Worm (Caenorhabditis elegans) whole organism, L2 larva: ENCODE measurements around the gene ptr-18.
A peak's percentile ranks its signal among the peaks of the same experiment; 100 is the strongest.

ENCODE experiments used
- C34F6.9 ChIP-seq: fragments of 150-350 bp; optimal IDR thresholded peaks from 2 replicates; lab custom pipeline; 2014; ENCODE audit warnings: missing biosample characterization, missing genetic modification characterization
- R02D3.7 ChIP-seq: fragments of 150-350 bp; optimal IDR thresholded peaks from 2 replicates; lab custom pipeline; 2014; ENCODE audit warnings: missing biosample characterization, missing genetic modification characterization
- Y55F3AM.14 ChIP-seq: fragments of 200-800 bp; sonication (Bioruptor generic); optimal IDR thresholded peaks from 2 replicates; lab custom pipeline; 2018; ENCODE audit warnings: mild to moderate bottlenecking, missing genetic modification characterization, missing compliant biosample characterization
- alr-1 ChIP-seq: fragments of 150-350 bp; optimal IDR thresholded peaks from 2 replicates; lab custom pipeline; 2014; ENCODE audit warnings: missing biosample characterization, missing genetic modification characterization
- ama-1 ChIP-seq: fragments of 150-350 bp; optimal IDR thresholded peaks from 2 replicates; lab custom pipeline; 2018; ENCODE audit warnings: inconsistent platforms
- blmp-1 ChIP-seq: sonication (generic microtip); optimal IDR thresholded peaks from 2 replicates; lab custom pipeline; 2017; ENCODE audit warnings: missing genetic modification characterization, mild to moderate bottlenecking, missing compliant biosample characterization, antibody characterized with exemption, moderate library complexity; ENCODE audit not compliant: insufficient read depth
- ceh-16 ChIP-seq: fragments of 150-350 bp; optimal IDR thresholded peaks from 2 replicates; lab custom pipeline; 2014; ENCODE audit warnings: missing biosample characterization, missing genetic modification characterization
- ceh-82 ChIP-seq: fragments of 150-350 bp; optimal IDR thresholded peaks from 2 replicates; lab custom pipeline; 2014; ENCODE audit warnings: missing biosample characterization, missing genetic modification characterization
- crh-2 ChIP-seq: sonication (generic microtip); optimal IDR thresholded peaks from 2 replicates; lab custom pipeline; 2017; ENCODE audit warnings: missing biosample characterization, missing genetic modification characterization
- dmd-4 ChIP-seq: sonication (generic microtip); optimal IDR thresholded peaks from 2 replicates; lab custom pipeline; 2017; ENCODE audit warnings: missing biosample characterization, missing genetic modification characterization
- elt-1 ChIP-seq: fragments of 150-350 bp; optimal IDR thresholded peaks from 2 replicates; lab custom pipeline; 2014; ENCODE audit warnings: missing biosample characterization, missing genetic modification characterization
- elt-3 ChIP-seq: sonication (generic microtip); optimal IDR thresholded peaks from 2 replicates; lab custom pipeline; 2017; ENCODE audit warnings: missing biosample characterization, missing genetic modification characterization
- fos-1 ChIP-seq: fragments of 150-350 bp; optimal IDR thresholded peaks from 2 replicates; lab custom pipeline; 2014; ENCODE audit warnings: missing biosample characterization, missing genetic modification characterization
- gmeb-1 ChIP-seq: fragments of 150-350 bp; optimal IDR thresholded peaks from 2 replicates; lab custom pipeline; 2014; ENCODE audit warnings: missing biosample characterization, missing genetic modification characterization
- lin-11 ChIP-seq: fragments of 150-350 bp; sonication (generic microtip); optimal IDR thresholded peaks from 2 replicates; lab custom pipeline; 2014; ENCODE audit warnings: missing biosample characterization, missing genetic modification characterization, inconsistent platforms, mixed read lengths
- lsy-2 ChIP-seq, 2 experiments: fragments of 150-350 bp in 1 of 2; sonication (generic microtip) in 1 of 2; optimal IDR thresholded peaks; 2 replicates each; lab custom pipeline; 2014 to 2017; ENCODE audit warnings: missing biosample characterization in 2 of 2, missing genetic modification characterization in 2 of 2
- mab-5 ChIP-seq: fragments of 150-350 bp; optimal IDR thresholded peaks from 2 replicates; lab custom pipeline; 2014; ENCODE audit warnings: missing biosample characterization, missing genetic modification characterization
- nhr-11 ChIP-seq: fragments of 150-350 bp; optimal IDR thresholded peaks from 2 replicates; lab custom pipeline; 2014; ENCODE audit warnings: missing biosample characterization, missing genetic modification characterization
- nhr-129 ChIP-seq: fragments of 150-350 bp; optimal IDR thresholded peaks from 2 replicates; lab custom pipeline; 2014; ENCODE audit warnings: missing biosample characterization, missing genetic modification characterization
- nhr-21 ChIP-seq: fragments of 150-350 bp; optimal IDR thresholded peaks from 2 replicates; lab custom pipeline; 2014; ENCODE audit warnings: missing biosample characterization, missing genetic modification characterization
- nhr-23 ChIP-seq: fragments of 150-350 bp; optimal IDR thresholded peaks from 2 replicates; lab custom pipeline; 2014; ENCODE audit warnings: missing biosample characterization, missing genetic modification reagents, missing genetic modification characterization
- nhr-25 ChIP-seq: fragments of 150-350 bp; sonication (generic microtip); optimal IDR thresholded peaks from 3 replicates; lab custom pipeline; 2014; ENCODE audit warnings: missing biosample characterization, missing genetic modification characterization
- nhr-6 ChIP-seq: fragments of 150-350 bp; optimal IDR thresholded peaks from 2 replicates; lab custom pipeline; 2014; ENCODE audit warnings: missing biosample characterization, missing genetic modification characterization
- nhr-77 ChIP-seq: fragments of 150-350 bp; optimal IDR thresholded peaks from 2 replicates; lab custom pipeline; 2014; ENCODE audit warnings: missing biosample characterization, missing genetic modification characterization
- sem-4 ChIP-seq: fragments of 150-350 bp; optimal IDR thresholded peaks from 2 replicates; lab custom pipeline; 2014; ENCODE audit warnings: missing biosample characterization, missing genetic modification reagents, missing genetic modification characterization
- skn-1 ChIP-seq: sonication (generic microtip); optimal IDR thresholded peaks from 2 replicates; lab custom pipeline; 2017; ENCODE audit warnings: missing biosample characterization, missing genetic modification characterization
- sma-3 ChIP-seq: sonication (generic microtip); optimal IDR thresholded peaks from 2 replicates; lab custom pipeline; 2016; ENCODE audit warnings: missing genetic modification reagents, missing genetic modification characterization, missing compliant biosample characterization
- sma-9 ChIP-seq, 2 experiments: fragments of 150-350 bp in 1 of 2; sonication (generic microtip) in 1 of 2; optimal IDR thresholded peaks; 2 replicates each; lab custom pipeline; 2014 to 2016; ENCODE audit warnings: missing genetic modification characterization in 2 of 2, mild to moderate bottlenecking in 1 of 2, missing biosample characterization in 1 of 2, missing compliant biosample characterization in 1 of 2, missing genetic modification reagents in 1 of 2, moderate library complexity in 1 of 2
- snpc-4 ChIP-seq: fragments of 150-350 bp; optimal IDR thresholded peaks from 2 replicates; lab custom pipeline; 2014; ENCODE audit warnings: missing biosample characterization, missing genetic modification characterization
- unc-62 ChIP-seq: fragments of 150-350 bp; optimal IDR thresholded peaks from 2 replicates; lab custom pipeline; 2014; ENCODE audit warnings: missing biosample characterization, missing genetic modification reagents, missing genetic modification characterization
- zag-1 ChIP-seq: fragments of 150-350 bp; optimal IDR thresholded peaks from 2 replicates; lab custom pipeline; 2014; ENCODE audit warnings: missing biosample characterization, missing genetic modification characterization
- ztf-4 ChIP-seq: fragments of 150-350 bp; optimal IDR thresholded peaks from 2 replicates; lab custom pipeline; 2014; ENCODE audit warnings: missing biosample characterization, missing genetic modification characterization

The ptr-18 gene

DNA sequence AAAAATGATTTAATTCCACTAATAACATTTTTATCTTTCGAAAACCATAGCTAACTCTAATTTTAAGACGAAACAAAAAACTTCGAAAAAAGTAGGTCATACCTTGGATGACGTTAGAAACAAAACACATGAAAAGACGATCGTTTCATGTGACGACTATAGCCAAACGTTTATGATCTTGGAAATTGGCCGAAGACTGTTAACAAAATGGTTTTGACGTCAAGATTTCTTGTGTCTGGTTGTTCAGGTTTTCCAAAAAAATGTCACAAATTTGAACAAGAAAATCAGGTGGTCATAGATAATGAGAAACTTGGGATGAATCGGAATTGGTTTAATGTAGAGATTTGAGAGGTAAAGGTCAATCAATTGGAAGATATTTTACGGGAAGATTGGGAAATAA, 37.9 kb downstream of the ptr-18 start:
- TF ChIP-seq nhr-25 (tag; lab: Kevin White, UChicago) (peak; percentile 2), sma-3 (GFP tag; lab: Kevin White, UChicago) (peak; percentile 17), elt-1 (tag; lab: Kevin White, UChicago) (no peak)
- TF ChIP-seq, all 48 proteins: peak for 2

- peak; percentile 23 for TF ChIP-seq sem-4 (tag; lab: Kevin White, UChicago)
- TF ChIP-seq nhr-25 (tag; lab: Kevin White, UChicago): peak; percentile 56
- TF ChIP-seq ceh-16 (tag; lab: Kevin White, UChicago): peak; percentile 46
- TF ChIP-seq sma-9 (GFP tag; optimal IDR thresholded peaks at IDR 0.05; lab: Kevin White, UChicago): peak; percentile 38
- TF ChIP-seq sma-9 (tag; optimal IDR thresholded peaks at IDR 0.05; lab: Kevin White, UChicago): no peak
- TF ChIP-seq mab-5 (tag; lab: Kevin White, UChicago): peak; percentile 58
- no peak for TF ChIP-seq ztf-4 (tag; lab: Kevin White, UChicago)
- no peak for TF ChIP-seq elt-3 (tag; lab: Kevin White, UChicago)
- peak; percentile 33 for TF ChIP-seq fos-1 (tag; lab: Kevin White, UChicago)
- no peak for TF ChIP-seq alr-1 (tag; lab: Kevin White, UChicago)
- TF ChIP-seq sma-3 (GFP tag; lab: Kevin White, UChicago): no peak
- TF ChIP-seq gmeb-1 (tag; lab: Kevin White, UChicago): peak; percentile 19
- TF ChIP-seq blmp-1 (tag; lab: Kevin White, UChicago): peak; percentile 19
- TF ChIP-seq Y55F3AM.14: no peak
- TF ChIP-seq zag-1: no peak
- TF ChIP-seq nhr-129 (tag; lab: Kevin White, UChicago): peak; percentile 26
- no peak for TF ChIP-seq nhr-11
- peak; percentile 37 for TF ChIP-seq nhr-21 (tag; lab: Kevin White, UChicago)
- peak; percentile 38 for TF ChIP-seq crh-2 (tag; lab: Kevin White, UChicago)
Observed at ce11 chrII:13004160-13004871, 39.0 kb downstream of the ptr-18 start.

DNA sequence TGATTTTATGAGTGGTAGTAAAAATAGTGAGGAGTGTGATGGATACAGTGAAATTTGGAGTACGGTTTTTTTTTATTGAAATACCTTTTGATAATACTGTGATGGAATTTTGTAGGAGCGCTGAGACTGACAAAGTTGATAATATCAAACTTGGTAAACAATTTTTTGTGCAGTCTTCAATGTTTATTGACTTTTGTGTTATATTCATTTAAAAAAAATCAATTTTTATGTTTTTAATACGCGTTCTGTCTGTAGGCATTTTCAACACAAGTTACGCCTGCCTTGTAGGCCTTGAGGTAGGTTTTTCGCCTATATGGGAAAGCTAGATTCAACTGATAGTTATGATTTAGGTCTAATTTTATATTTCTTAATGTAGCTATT, 39.5 kb downstream of the ptr-18 start:
- TF ChIP-seq unc-62: no peak
- no peak for TF ChIP-seq nhr-6 (tag; lab: Kevin White, UChicago)
- no peak for TF ChIP-seq elt-3 (tag; lab: Kevin White, UChicago)
- TF ChIP-seq ceh-82 (tag; lab: Kevin White, UChicago): no peak

DNA sequence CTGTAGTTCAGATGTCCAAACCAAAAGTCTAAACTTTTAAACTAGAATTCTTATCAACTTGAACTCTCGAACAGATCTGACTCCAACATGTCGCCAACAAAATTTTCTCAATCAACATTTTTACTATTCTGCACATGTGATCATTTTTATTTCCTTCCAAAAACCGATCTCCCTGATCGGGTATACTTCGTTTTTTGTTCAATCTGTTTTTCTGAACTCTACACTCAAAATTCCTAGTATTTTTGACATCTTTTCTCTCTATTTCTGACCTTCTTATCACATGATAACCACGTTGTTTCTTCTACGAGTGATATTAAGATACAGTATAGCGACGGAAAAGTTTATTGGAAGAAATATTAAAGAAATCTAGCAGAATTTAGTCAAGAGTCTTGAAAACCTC, 40.9 kb downstream of the ptr-18 start:
- TF ChIP-seq sma-9 (GFP tag; optimal IDR thresholded peaks at IDR 0.05; lab: Kevin White, UChicago) (peak; percentile 82), sma-9 (tag; optimal IDR thresholded peaks at IDR 0.05; lab: Kevin White, UChicago) (no peak), crh-2 (tag; lab: Kevin White, UChicago) (peak; percentile 74), ama-1 (lab: Kevin White, UChicago) (no peak), ceh-82 (tag; lab: Kevin White, UChicago) (no peak), fos-1 (tag; lab: Kevin White, UChicago) (peak; percentile 17), C34F6.9 (tag; lab: Kevin White, UChicago) (no peak), lin-11 (tag; lab: Kevin White, UChicago) (no peak), sma-3 (GFP tag; lab: Kevin White, UChicago) (peak; percentile 23), ceh-16 (tag; lab: Kevin White, UChicago) (no peak), nhr-25 (tag; lab: Kevin White, UChicago) (peak; percentile 26), elt-1 (tag; lab: Kevin White, UChicago) (no peak), dmd-4 (tag; lab: Kevin White, UChicago) (no peak), lsy-2 (tag; optimal IDR thresholded peaks at IDR 0.05; lab: Kevin White, UChicago) (peak in 1 of 2 experiments; percentile 36), R02D3.7 (tag; lab: Kevin White, UChicago) (no peak), nhr-11 (no peak), nhr-21 (tag; lab: Kevin White, UChicago) (peak; percentile 56), skn-1 (tag; lab: Kevin White, UChicago) (no peak), nhr-77 (tag; lab: Kevin White, UChicago) (no peak), nhr-23 (tag; lab: Kevin White, UChicago) (no peak), snpc-4 (tag; lab: Kevin White, UChicago) (no peak), blmp-1 (tag; lab: Kevin White, UChicago) (peak; percentile 27)
